Worm (Caenorhabditis elegans) whole organism, L4 larva: ENCODE measurements around the gene ZC250.4.

Experiments
- F37D6.2 ChIP-seq: sonication (generic microtip); optimal IDR thresholded peaks from 2 replicates; lab custom pipeline; 2016; ENCODE audit warnings: mild to moderate bottlenecking, missing genetic modification characterization, missing compliant biosample characterization
- F49E8.2 ChIP-seq: sonication (generic microtip); optimal IDR thresholded peaks from 2 replicates; lab custom pipeline; 2016; ENCODE audit warnings: missing compliant biosample characterization, mild to moderate bottlenecking, missing genetic modification characterization, borderline replicate concordance
- T26A8.4 ChIP-seq: fragments of 200-800 bp; sonication (Bioruptor generic); IDR thresholded peaks from 2 replicates; pipeline ENCODE4 v1.3.6; 2022; ENCODE audit warnings: missing genetic modification characterization, missing compliant biosample characterization
- Y5F2A.4 ChIP-seq: fragments of 200-800 bp; sonication (Bioruptor generic); optimal IDR thresholded peaks from 2 replicates; lab custom pipeline; 2018; ENCODE audit warnings: mild to moderate bottlenecking, missing genetic modification characterization, missing compliant biosample characterization
- ZK337.2 ChIP-seq: fragments of 200-800 bp; sonication (Bioruptor generic); IDR thresholded peaks from 2 replicates; pipeline ENCODE4 v1.3.6; 2022; ENCODE audit warnings: missing genetic modification reagents, missing genetic modification characterization, missing compliant biosample characterization
- ZK546.5 ChIP-seq, 2 experiments: sonication (generic microtip); optimal IDR thresholded peaks; 2 replicates each; lab custom pipeline; 2017; ENCODE audit warnings: missing biosample characterization in 2 of 2, missing genetic modification characterization in 2 of 2
- aly-2 ChIP-seq: sonication (generic microtip); optimal IDR thresholded peaks from 2 replicates; lab custom pipeline; 2018; ENCODE audit warnings: missing biosample characterization, missing genetic modification characterization
- ceh-20 ChIP-seq: fragments of 200-800 bp; sonication (Bioruptor generic); IDR thresholded peaks from 2 replicates; pipeline ENCODE4 v1.3.6; 2022; ENCODE audit warnings: missing genetic modification reagents, missing genetic modification characterization, missing compliant biosample characterization
- ceh-32 ChIP-seq: sonication (generic microtip); optimal IDR thresholded peaks from 2 replicates; lab custom pipeline; 2016; ENCODE audit warnings: mild to moderate bottlenecking, missing genetic modification characterization, missing compliant biosample characterization; ENCODE audit not compliant: poor library complexity
- ces-1 ChIP-seq: fragments of 150-350 bp; sonication (generic microtip); optimal IDR thresholded peaks from 4 replicates; lab custom pipeline; 2014; ENCODE audit warnings: missing biosample characterization, missing genetic modification reagents, missing genetic modification characterization
- daf-16 ChIP-seq, 3 experiments: sonication (generic microtip); optimal IDR thresholded peaks; 2 replicates each; lab custom pipeline; 2016 to 2017; ENCODE audit warnings: missing genetic modification characterization in 3 of 3, missing genetic modification reagents in 3 of 3, mild to moderate bottlenecking in 2 of 3, missing compliant biosample characterization in 2 of 3, missing biosample characterization in 1 of 3, moderate library complexity in 1 of 3
- daf-19 ChIP-seq: fragments of 200-800 bp; sonication (Bioruptor generic); conservative IDR thresholded peaks from 2 replicates; pipeline ENCODE4 v1.3.6; 2022; ENCODE audit warnings: missing genetic modification characterization, missing compliant biosample characterization
- dmd-6 ChIP-seq: fragments of 200-800 bp; sonication (Bioruptor generic); IDR thresholded peaks from 2 replicates; pipeline ENCODE4 v1.3.6; 2022; ENCODE audit warnings: missing genetic modification reagents, missing genetic modification characterization, missing compliant biosample characterization
- dmd-8 ChIP-seq: fragments of 200-800 bp; sonication (Bioruptor generic); IDR thresholded peaks from 2 replicates; pipeline ENCODE4 v1.3.6; 2022; ENCODE audit warnings: missing genetic modification characterization, missing compliant biosample characterization
- dmd-9 ChIP-seq: fragments of 200-800 bp; sonication (Bioruptor generic); IDR thresholded peaks from 2 replicates; pipeline ENCODE4 v1.3.6; 2022; ENCODE audit warnings: missing genetic modification reagents, missing genetic modification characterization, missing compliant biosample characterization
- dve-1 ChIP-seq: sonication (generic microtip); optimal IDR thresholded peaks from 2 replicates; lab custom pipeline; 2017; ENCODE audit warnings: antibody characterized with exemption, mild to moderate bottlenecking, missing genetic modification characterization, missing compliant biosample characterization; ENCODE audit not compliant: insufficient read depth
- egl-43 ChIP-seq: fragments of 200-800 bp; sonication (Bioruptor generic); IDR thresholded peaks from 2 replicates; pipeline ENCODE4 v1.3.6; 2022; ENCODE audit warnings: missing genetic modification reagents, missing genetic modification characterization, missing compliant biosample characterization
- gei-8 ChIP-seq: fragments of 200-800 bp; sonication (Bioruptor generic); optimal IDR thresholded peaks from 2 replicates; lab custom pipeline; 2018; ENCODE audit warnings: mild to moderate bottlenecking, missing genetic modification characterization, missing compliant biosample characterization
- hif-1 ChIP-seq, 2 experiments: sonication (generic microtip); optimal IDR thresholded peaks; 2 replicates each; lab custom pipeline; 2016 to 2017; ENCODE audit warnings: missing compliant biosample characterization in 2 of 2, missing genetic modification characterization in 2 of 2, missing genetic modification reagents in 2 of 2, missing genotype in 2 of 2, mild to moderate bottlenecking in 1 of 2
- hlh-11 ChIP-seq: fragments of 200-800 bp; sonication (Bioruptor generic); optimal IDR thresholded peaks from 2 replicates; lab custom pipeline; 2018; ENCODE audit warnings: mild to moderate bottlenecking, missing genetic modification characterization, missing compliant biosample characterization
- lin-38 ChIP-seq: fragments of 200-800 bp; sonication (Bioruptor generic); IDR thresholded peaks from 2 replicates; pipeline ENCODE4 v1.3.6; 2022; ENCODE audit warnings: missing genetic modification reagents, missing genetic modification characterization, missing compliant biosample characterization
- mes-2 ChIP-seq: sonication (generic microtip); optimal IDR thresholded peaks from 2 replicates; lab custom pipeline; 2016; ENCODE audit warnings: missing genotype, mild to moderate bottlenecking, missing genetic modification characterization, missing compliant biosample characterization; ENCODE audit not compliant: poor library complexity, severe bottlenecking
- mxl-2 ChIP-seq: fragments of 200-800 bp; sonication (Bioruptor generic); conservative IDR thresholded peaks from 2 replicates; pipeline ENCODE4 v1.3.6; 2022; ENCODE audit warnings: missing genetic modification reagents, missing genetic modification characterization, missing compliant biosample characterization
- mxl-3 ChIP-seq: fragments of 200-800 bp; sonication (Bioruptor generic); optimal IDR thresholded peaks from 2 replicates; lab custom pipeline; 2018; ENCODE audit warnings: mild to moderate bottlenecking, missing genetic modification characterization, missing compliant biosample characterization
- nhr-11 ChIP-seq: fragments of 150-350 bp; optimal IDR thresholded peaks from 2 replicates; lab custom pipeline; 2014; ENCODE audit warnings: missing biosample characterization, missing genetic modification characterization
- nhr-237 ChIP-seq: sonication (generic microtip); optimal IDR thresholded peaks from 2 replicates; lab custom pipeline; 2017; ENCODE audit warnings: missing biosample characterization, missing genetic modification characterization
- nhr-25 ChIP-seq: sonication (generic microtip); optimal IDR thresholded peaks from 2 replicates; lab custom pipeline; 2017; ENCODE audit warnings: missing genetic modification characterization, mild to moderate bottlenecking, missing compliant biosample characterization, antibody characterized with exemption, moderate library complexity, borderline replicate concordance; ENCODE audit not compliant: insufficient read depth
- nhr-28 ChIP-seq: fragments of 150-350 bp; optimal IDR thresholded peaks from 2 replicates; lab custom pipeline; 2014; ENCODE audit warnings: missing biosample characterization, missing genetic modification characterization
- nhr-48 ChIP-seq: sonication (generic microtip); optimal IDR thresholded peaks from 2 replicates; lab custom pipeline; 2016; ENCODE audit warnings: mild to moderate bottlenecking, missing genetic modification characterization, missing compliant biosample characterization
- nhr-77 ChIP-seq: fragments of 150-350 bp; optimal IDR thresholded peaks from 2 replicates; lab custom pipeline; 2014; ENCODE audit warnings: missing biosample characterization, missing genetic modification characterization
- pha-4 ChIP-seq, 2 experiments: fragments of 150-350 bp in 1 of 2; fragments of 200-800 bp in 1 of 2; sonication (Bioruptor generic) in 1 of 2; IDR thresholded peaks in 1 of 2; optimal IDR thresholded peaks in 1 of 2; 2 replicates each; pipeline versions ENCODE4 v1.3.6 to Lab custom; 2014 to 2022; ENCODE audit warnings: missing genetic modification characterization in 2 of 2, missing genetic modification reagents in 2 of 2, missing biosample characterization in 1 of 2, missing compliant biosample characterization in 1 of 2
- php-3 ChIP-seq: fragments of 200-800 bp; sonication (Bioruptor generic); IDR thresholded peaks from 2 replicates; pipeline ENCODE4 v1.3.6; 2022; ENCODE audit warnings: missing genetic modification reagents, missing genetic modification characterization, missing compliant biosample characterization
- pqm-1 ChIP-seq: sonication (generic microtip); optimal IDR thresholded peaks from 2 replicates; lab custom pipeline; 2017; ENCODE audit warnings: missing biosample characterization, missing genetic modification characterization
- rbr-2 ChIP-seq: sonication (generic microtip); optimal IDR thresholded peaks from 2 replicates; lab custom pipeline; 2016; ENCODE audit warnings: missing genotype, missing genetic modification characterization, missing compliant biosample characterization
- set-16 ChIP-seq: fragments of 200-800 bp; sonication (Bioruptor generic); IDR thresholded peaks from 2 replicates; pipeline ENCODE4 v1.3.6; 2022; ENCODE audit warnings: missing genetic modification reagents, missing genetic modification characterization, missing compliant biosample characterization
- snpc-1.2 ChIP-seq: fragments of 200-800 bp; sonication (Bioruptor generic); IDR thresholded peaks from 2 replicates; pipeline ENCODE4 v1.3.6; 2022; ENCODE audit warnings: missing genetic modification reagents, missing genetic modification characterization, missing compliant biosample characterization
- spr-3 ChIP-seq: fragments of 200-800 bp; sonication (Bioruptor generic); optimal IDR thresholded peaks from 2 replicates; lab custom pipeline; 2018; ENCODE audit warnings: mild to moderate bottlenecking, missing genetic modification characterization, missing compliant biosample characterization
- tra-1 ChIP-seq: fragments of 200-800 bp; sonication (Bioruptor generic); IDR thresholded peaks from 2 replicates; pipeline ENCODE4 v1.3.6; 2022; ENCODE audit warnings: missing genetic modification reagents, missing genetic modification characterization, missing compliant biosample characterization
- unc-130 ChIP-seq: sonication (generic microtip); optimal IDR thresholded peaks from 2 replicates; lab custom pipeline; 2016; ENCODE audit warnings: missing genetic modification reagents, missing genetic modification characterization, missing compliant biosample characterization
- unc-39 ChIP-seq: sonication (generic microtip); optimal IDR thresholded peaks from 2 replicates; lab custom pipeline; 2017; ENCODE audit warnings: missing biosample characterization, missing genetic modification characterization
- unc-62 ChIP-seq, 3 experiments: fragments of 150-350 bp in 1 of 3; sonication (generic microtip); optimal IDR thresholded peaks in 2 of 3; peaks in 1 of 3; 1 replicate in 1 of 3; 2 replicates in 2 of 3; lab custom pipeline; 2014 to 2017; ENCODE audit warnings: missing biosample characterization in 3 of 3, missing genetic modification characterization in 3 of 3, missing genetic modification reagents in 3 of 3, missing genotype in 1 of 3
- zfp-3 ChIP-seq: fragments of 200-800 bp; sonication (Bioruptor generic); conservative IDR thresholded peaks from 2 replicates; pipeline ENCODE4 v1.3.6; 2022; ENCODE audit warnings: missing genetic modification reagents, missing genetic modification characterization, missing compliant biosample characterization
- zip-11 ChIP-seq: fragments of 200-800 bp; sonication (Bioruptor generic); IDR thresholded peaks from 2 replicates; pipeline ENCODE4 v1.3.6; 2022; ENCODE audit warnings: missing genetic modification characterization, missing compliant biosample characterization
- ztf-11 ChIP-seq: fragments of 150-350 bp; optimal IDR thresholded peaks from 2 replicates; lab custom pipeline; 2014; ENCODE audit warnings: missing biosample characterization, missing genetic modification characterization

Gene ZC250.4

DNA sequence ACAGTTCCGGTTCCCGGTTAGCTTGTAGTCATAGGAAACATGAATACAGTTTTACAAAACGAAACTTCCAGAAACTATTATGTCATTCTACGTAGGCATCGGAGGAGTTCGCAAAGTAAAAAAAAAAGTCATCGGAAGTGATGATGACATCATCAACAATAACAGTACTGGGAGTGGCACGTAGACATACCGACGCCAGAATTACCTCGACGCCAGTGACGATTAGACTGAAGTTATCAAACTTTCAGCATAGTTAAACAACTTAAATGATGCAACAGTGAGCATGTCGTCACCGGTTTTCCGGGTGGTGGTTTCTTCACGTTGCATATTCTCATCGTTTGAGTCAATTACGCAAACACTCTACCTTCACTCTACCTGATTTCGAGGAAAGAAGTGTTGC is 7.5 kb upstream of the ZC250.4 start (continued):
- TF ChIP-seq zip-11 (GFP tag; lab: Robert Waterston, UW) (no peak), ztf-11 (tag; lab: Kevin White, UChicago) (no peak), T26A8.4 (GFP tag; lab: Robert Waterston, UW) (no peak), hif-1 (tag; optimal IDR thresholded peaks at IDR 0.05; lab: Kevin White, UChicago) (peak in 1 of 2 experiments; percentile 66), dve-1 (tag; lab: Kevin White, UChicago) (no peak), zfp-3 (GFP tag; lab: Robert Waterston, UW) (no peak), gei-8 (GFP tag; lab: Kevin White, UChicago) (no peak), pqm-1 (tag; lab: Kevin White, UChicago) (peak; percentile 0), egl-43 (GFP tag; lab: Robert Waterston, UW) (no peak), ceh-32 (tag; lab: Kevin White, UChicago) (no peak), pha-4 (GFP tag; IDR thresholded peaks at IDR 0.05; lab: Robert Waterston, UW) (no peak), pha-4 (tag; optimal IDR thresholded peaks at IDR 0.05; lab: Kevin White, UChicago) (no peak), dmd-6 (GFP tag; lab: Robert Waterston, UW) (peak; percentile 62), lin-38 (no peak), ZK337.2 (GFP tag; lab: Robert Waterston, UW) (no peak), Y5F2A.4 (GFP tag; lab: Kevin White, UChicago) (no peak), tra-1 (GFP tag; lab: Robert Waterston, UW) (no peak), unc-39 (tag; lab: Kevin White, UChicago) (no peak), spr-3 (no peak), set-16 (GFP tag; lab: Robert Waterston, UW) (no peak), ceh-20 (GFP tag; lab: Robert Waterston, UW) (no peak), nhr-11 (tag; lab: Kevin White, UChicago) (no peak), mxl-3 (no peak)

DNA sequence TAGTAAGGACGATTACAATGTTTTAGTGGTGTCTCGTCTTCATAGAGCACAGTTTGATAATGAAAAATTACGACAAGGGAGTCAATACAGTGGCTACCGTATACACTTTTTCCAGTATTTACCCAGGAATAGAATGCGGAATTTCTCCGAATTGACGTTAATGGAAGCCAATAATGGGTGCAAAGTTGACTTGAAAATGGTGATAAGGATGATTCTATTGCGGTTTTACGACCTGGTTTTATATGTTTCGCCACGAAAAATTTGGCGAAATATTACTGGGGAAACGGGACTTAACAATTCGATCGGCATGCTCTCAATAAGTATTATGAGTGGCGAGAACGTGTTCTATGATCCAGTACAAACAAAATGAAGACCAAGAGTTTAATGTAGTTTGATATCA is 7.0 kb upstream of the ZC250.4 start:
- TF ChIP-seq nhr-48 (tag; lab: Kevin White, UChicago) (peak; percentile 2), pqm-1 (tag; lab: Kevin White, UChicago) (peak; percentile 2), php-3 (GFP tag; lab: Robert Waterston, UW) (peak; percentile 94), dve-1 (tag; lab: Kevin White, UChicago) (peak; percentile 53), nhr-28 (tag; lab: Kevin White, UChicago) (peak; percentile 40), daf-19 (GFP tag; lab: Robert Waterston, UW) (no peak), dmd-6 (GFP tag; lab: Robert Waterston, UW) (peak; percentile 83), nhr-11 (tag; lab: Kevin White, UChicago) (no peak), daf-16 (GFP tag; optimal IDR thresholded peaks at IDR 0.05; lab: Kevin White, UChicago) (no peak), daf-16 (tag; optimal IDR thresholded peaks at IDR 0.05; lab: Kevin White, UChicago) (peak; percentile 69), ZK546.5 (tag; optimal IDR thresholded peaks at IDR 0.05; lab: Kevin White, UChicago) (no peak), hlh-11 (peak; percentile 32)

DNA sequence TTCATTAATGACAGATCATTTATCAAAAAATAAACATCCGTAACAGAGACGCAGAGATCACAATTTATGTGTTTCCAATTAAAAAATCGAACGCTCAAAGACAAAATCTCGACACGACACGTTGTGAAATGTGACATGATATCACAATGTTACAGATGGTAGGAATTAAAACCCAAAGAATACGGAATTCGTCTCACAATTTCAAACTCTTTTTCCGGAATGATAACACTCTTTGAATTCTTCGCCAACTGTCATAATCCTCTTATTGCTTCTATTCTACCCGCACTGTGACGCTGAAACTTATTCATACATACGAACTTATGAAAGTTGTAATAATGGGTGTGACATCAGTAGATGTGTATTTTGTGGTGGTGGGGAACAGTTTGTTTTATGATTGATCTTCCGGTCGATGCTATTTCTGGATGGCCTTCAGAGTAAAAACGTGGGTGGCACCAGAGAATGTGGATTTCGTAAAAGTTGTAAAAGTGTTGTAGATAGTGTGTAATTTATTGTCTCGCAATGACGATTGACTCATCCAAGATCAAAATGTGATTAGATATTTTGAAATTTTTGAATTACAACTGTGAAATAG is 3.6 kb upstream of the ZC250.4 start:
- no peak for TF ChIP-seq ZK337.2 (GFP tag; lab: Robert Waterston, UW)
- no peak for TF ChIP-seq unc-130
- TF ChIP-seq spr-3 = no peak
- TF ChIP-seq unc-62 (GFP tag; optimal IDR thresholded peaks at IDR 0.05 in 1 of 2; lab: Kevin White, UChicago) = peak in 1 of 2 experiments; percentile 90
- no peak for TF ChIP-seq unc-62 (tag; optimal IDR thresholded peaks at IDR 0.05; lab: Kevin White, UChicago)
- no peak for TF ChIP-seq nhr-25
- no peak for TF ChIP-seq tra-1 (GFP tag; lab: Robert Waterston, UW)
- TF ChIP-seq snpc-1.2 (GFP tag; lab: Robert Waterston, UW) = no peak
- TF ChIP-seq ces-1 (GFP tag; lab: Kevin White, UChicago) = no peak
- TF ChIP-seq Y5F2A.4 (GFP tag; lab: Kevin White, UChicago) = no peak
- no peak for TF ChIP-seq nhr-77 (tag; lab: Kevin White, UChicago)
- no peak for TF ChIP-seq mes-2 (tag; lab: Kevin White, UChicago)
- TF ChIP-seq dmd-8 (GFP tag; lab: Robert Waterston, UW) = no peak
- no peak for TF ChIP-seq lin-38
- no peak for TF ChIP-seq ceh-20 (GFP tag; lab: Robert Waterston, UW)
- TF ChIP-seq dmd-9 (GFP tag; lab: Robert Waterston, UW) = no peak
- no peak for TF ChIP-seq mxl-2 (GFP tag; lab: Robert Waterston, UW)
- TF ChIP-seq nhr-237 (tag; lab: Kevin White, UChicago) = no peak
- TF ChIP-seq F37D6.2 = no peak
- TF ChIP-seq F49E8.2 = no peak
- TF ChIP-seq aly-2 (tag; lab: Kevin White, UChicago) = no peak
- no peak for TF ChIP-seq rbr-2 (tag; lab: Kevin White, UChicago)
